Worm (Caenorhabditis elegans): ENCODE measurements around the gene F13H8.1.

- TF ChIP-seq hnd-1 (tag; optimal IDR thresholded peaks at IDR 0.05) (no peak), aly-1 (tag; optimal IDR thresholded peaks at IDR 0.05) (no peak), ama-1 (optimal IDR thresholded peaks at IDR 0.05) (no peak)
Observed at ce11 chrII:6303209-6303740, 20.1 kb downstream of the F13H8.1 start, which contains the start of gene C29F5.1.
